Fruit fly (Drosophila melanogaster) whole organism, embryonic: ENCODE results near the gene bun.

Experiments
- Asciz ChIP-seq: fragments of 200-800 bp; sonication (Bioruptor generic); optimal IDR thresholded peaks from 2 replicates; lab custom pipeline; 2017; ENCODE audit warnings: missing biosample characterization, mild to moderate bottlenecking, missing genetic modification characterization, missing genetic modification reagents
- Atf3 ChIP-seq: fragments of 200-800 bp; sonication (Bioruptor generic); optimal IDR thresholded peaks from 3 replicates; lab custom pipeline; 2016; ENCODE audit warnings: missing biosample characterization, missing genetic modification characterization
- CG10462 ChIP-seq: fragments of 200-800 bp; sonication (Bioruptor generic); optimal IDR thresholded peaks from 2 replicates; lab custom pipeline; 2016; ENCODE audit warnings: missing biosample characterization, missing genetic modification characterization
- CG10959 ChIP-seq: fragments of 200-800 bp; sonication (Bioruptor generic); IDR thresholded peaks from 2 replicates; pipeline ENCODE4 v1.3.6; 2022; ENCODE audit warnings: missing biosample characterization, missing genetic modification characterization
- CG12299 ChIP-seq: fragments of 200-800 bp; sonication (Bioruptor generic); optimal IDR thresholded peaks from 2 replicates; lab custom pipeline; 2018; ENCODE audit warnings: missing biosample characterization, mild to moderate bottlenecking, missing genetic modification characterization
- CG13123 ChIP-seq: fragments of 200-800 bp; sonication (Bioruptor generic); optimal IDR thresholded peaks from 2 replicates; lab custom pipeline; 2016; ENCODE audit warnings: missing biosample characterization, missing genetic modification characterization
- CG14014 ChIP-seq: fragments of 200-800 bp; sonication (Bioruptor generic); IDR thresholded peaks from 2 replicates; pipeline ENCODE4 v1.3.6; 2022; ENCODE audit warnings: missing biosample characterization, missing genetic modification characterization
- CG14441 ChIP-seq: fragments of 200-800 bp; sonication (Bioruptor generic); IDR thresholded peaks from 2 replicates; pipeline ENCODE4 v1.3.6; 2022; ENCODE audit warnings: missing biosample characterization, missing genetic modification characterization
- CG1603 ChIP-seq: fragments of 200-800 bp; sonication (Bioruptor generic); optimal IDR thresholded peaks from 2 replicates; lab custom pipeline; 2019; ENCODE audit warnings: missing biosample characterization, mild to moderate bottlenecking, missing genetic modification characterization, moderate library complexity
- CG17612 ChIP-seq: fragments of 200-800 bp; sonication (Bioruptor generic); IDR thresholded peaks from 2 replicates; pipeline ENCODE4 v1.3.6; 2022; ENCODE audit warnings: missing biosample characterization, missing genetic modification characterization
- CG18476 ChIP-seq: fragments of 200-800 bp; sonication (Bioruptor generic); optimal IDR thresholded peaks from 2 replicates; lab custom pipeline; 2016; ENCODE audit warnings: missing biosample characterization, mild to moderate bottlenecking, missing genetic modification characterization
- CG2120 ChIP-seq: fragments of 200-800 bp; sonication (Bioruptor generic); optimal IDR thresholded peaks from 3 replicates; lab custom pipeline; 2016; ENCODE audit warnings: missing biosample characterization, missing genetic modification characterization
- CG2202 ChIP-seq: fragments of 200-800 bp; sonication (Bioruptor generic); optimal IDR thresholded peaks from 2 replicates; lab custom pipeline; 2018; ENCODE audit warnings: missing biosample characterization, mild to moderate bottlenecking, missing genetic modification characterization
- CG31224 ChIP-seq: fragments of 200-800 bp; sonication (Bioruptor generic); IDR thresholded peaks from 2 replicates; pipeline ENCODE4 v1.3.6; 2022; ENCODE audit warnings: missing biosample characterization, missing genetic modification characterization
- CG32767 ChIP-seq: fragments of 200-800 bp; sonication (Bioruptor generic); IDR thresholded peaks from 2 replicates; pipeline ENCODE4 v1.3.6; 2022; ENCODE audit warnings: missing biosample characterization, missing genetic modification characterization
- CG42726 ChIP-seq: fragments of 200-800 bp; sonication (Bioruptor generic); IDR thresholded peaks from 2 replicates; pipeline ENCODE4 v1.3.6; 2022; ENCODE audit warnings: missing biosample characterization, missing genetic modification characterization; ENCODE audit not compliant: partially characterized antibody
- CG4707 ChIP-seq: fragments of 200-800 bp; sonication (Bioruptor generic); optimal IDR thresholded peaks from 2 replicates; lab custom pipeline; 2018; ENCODE audit warnings: missing biosample characterization, mild to moderate bottlenecking, missing genetic modification characterization, moderate library complexity
- CG4854 ChIP-seq: fragments of 200-800 bp; sonication (Bioruptor generic); optimal IDR thresholded peaks from 2 replicates; lab custom pipeline; 2016; ENCODE audit warnings: missing biosample characterization, missing genetic modification characterization, inconsistent platforms
- CG7839 ChIP-seq: fragments of 200-800 bp; sonication (Bioruptor generic); optimal IDR thresholded peaks from 3 replicates; lab custom pipeline; 2018; ENCODE audit warnings: missing biosample characterization, mild to moderate bottlenecking, missing genetic modification characterization, moderate library complexity
- CG8281 ChIP-seq: fragments of 200-800 bp; sonication (Bioruptor generic); optimal IDR thresholded peaks from 2 replicates; lab custom pipeline; 2018; ENCODE audit warnings: missing biosample characterization, mild to moderate bottlenecking, missing genetic modification characterization, moderate library complexity
- CG8290 ChIP-seq, 3 experiments: fragments of 200-800 bp; sonication (Bioruptor generic); optimal IDR thresholded peaks; 2 replicates each; lab custom pipeline; 2016 to 2019; ENCODE audit warnings: missing biosample characterization in 3 of 3, missing genetic modification characterization in 3 of 3, mild to moderate bottlenecking in 2 of 3, moderate library complexity in 1 of 3
- CG9727 ChIP-seq: fragments of 200-800 bp; sonication (Bioruptor generic); optimal IDR thresholded peaks from 3 replicates; lab custom pipeline; 2017; ENCODE audit warnings: missing biosample characterization, mild to moderate bottlenecking, missing genetic modification characterization
- CG9876 ChIP-seq: fragments of 200-800 bp; sonication (Bioruptor generic); optimal IDR thresholded peaks from 2 replicates; lab custom pipeline; 2016; ENCODE audit warnings: missing biosample characterization, missing genetic modification characterization
- Dip2 ChIP-seq: fragments of 200-800 bp; sonication (Bioruptor generic); IDR thresholded peaks from 2 replicates; pipeline ENCODE4 v1.3.6; 2022; ENCODE audit warnings: missing biosample characterization, missing genetic modification characterization
- Drgx ChIP-seq: fragments of 200-800 bp; sonication (Bioruptor generic); IDR thresholded peaks from 2 replicates; pipeline ENCODE4 v1.3.6; 2022; ENCODE audit warnings: missing biosample characterization, missing genetic modification characterization
- H2.0 ChIP-seq: fragments of 200-800 bp; sonication (Bioruptor generic); IDR thresholded peaks from 2 replicates; pipeline ENCODE4 v1.3.6; 2022; ENCODE audit warnings: missing biosample characterization, missing genetic modification characterization
- Hand ChIP-seq: fragments of 200-800 bp; sonication (Bioruptor generic); optimal IDR thresholded peaks from 2 replicates; lab custom pipeline; 2017; ENCODE audit warnings: mild to moderate bottlenecking, missing biosample characterization, missing genetic modification reagents, missing genetic modification characterization
- Hey ChIP-seq: fragments of 200-800 bp; sonication (Bioruptor generic); optimal IDR thresholded peaks from 3 replicates; lab custom pipeline; 2018; ENCODE audit warnings: missing biosample characterization, mild to moderate bottlenecking, missing genetic modification characterization
- Hsf ChIP-seq: fragments of 200-800 bp; sonication (Bioruptor generic); optimal IDR thresholded peaks from 3 replicates; lab custom pipeline; 2016; ENCODE audit warnings: missing biosample characterization, missing genetic modification characterization
- MBD-R2 ChIP-seq: fragments of 200-800 bp; sonication (Bioruptor generic); IDR thresholded peaks from 2 replicates; pipeline ENCODE4 v1.3.6; 2022; ENCODE audit warnings: missing biosample characterization, missing genetic modification characterization
- MESR4 ChIP-seq: fragments of 200-800 bp; sonication (Bioruptor generic); optimal IDR thresholded peaks from 2 replicates; lab custom pipeline; 2018; ENCODE audit warnings: missing biosample characterization, mild to moderate bottlenecking, missing genetic modification characterization, moderate library complexity
- Ravus ChIP-seq: fragments of 200-800 bp; sonication (Bioruptor generic); IDR thresholded peaks from 2 replicates; pipeline ENCODE4 v1.3.6; 2022; ENCODE audit warnings: missing biosample characterization, missing genetic modification characterization
- Spps ChIP-seq: fragments of 200-800 bp; sonication (Bioruptor generic); optimal IDR thresholded peaks from 2 replicates; lab custom pipeline; 2018; ENCODE audit warnings: missing biosample characterization, mild to moderate bottlenecking, missing genetic modification characterization
- ase ChIP-seq: fragments of 200-800 bp; sonication (Bioruptor generic); IDR thresholded peaks from 3 replicates; pipeline ENCODE4 v1.3.6; 2022; ENCODE audit warnings: missing biosample characterization, missing genetic modification characterization
- bcd ChIP-seq: fragments of 200-800 bp; sonication (Bioruptor generic); optimal IDR thresholded peaks from 2 replicates; lab custom pipeline; 2017; ENCODE audit warnings: missing biosample characterization, mild to moderate bottlenecking, missing genetic modification characterization
- ems ChIP-seq: fragments of 200-800 bp; sonication (Bioruptor generic); optimal IDR thresholded peaks from 3 replicates; lab custom pipeline; 2016; ENCODE audit warnings: missing biosample characterization, missing genetic modification characterization
- eve ChIP-seq, 2 experiments: fragments of >200 bp; optimal IDR thresholded peaks; 2 replicates each; lab custom pipeline; 2017; ENCODE audit warnings: missing biosample characterization in 2 of 2, missing genetic modification characterization in 2 of 2
- gcm ChIP-seq: fragments of 200-800 bp; sonication (Bioruptor generic); optimal IDR thresholded peaks from 2 replicates; lab custom pipeline; 2019; ENCODE audit warnings: missing biosample characterization, mild to moderate bottlenecking, missing genetic modification characterization, moderate library complexity
- grau ChIP-seq: fragments of 200-800 bp; optimal IDR thresholded peaks from 3 replicates; lab custom pipeline; 2019; ENCODE audit warnings: missing biosample characterization, mild to moderate bottlenecking, missing genetic modification characterization, moderate library complexity
- ken ChIP-seq: fragments of 200-800 bp; sonication (Bioruptor generic); IDR thresholded peaks from 3 replicates; pipeline ENCODE4 v1.3.6; 2022; ENCODE audit warnings: missing biosample characterization, missing genetic modification characterization
- mam ChIP-seq: fragments of 200-800 bp; sonication (Bioruptor generic); optimal IDR thresholded peaks from 3 replicates; lab custom pipeline; 2016; ENCODE audit warnings: missing biosample characterization, missing genetic modification characterization
- otp ChIP-seq: fragments of 200-800 bp; sonication (Bioruptor generic); IDR thresholded peaks from 3 replicates; pipeline ENCODE4, ENCODE4 v1.3.6; 2022; ENCODE audit warnings: missing biosample characterization, missing genetic modification characterization
- pnt ChIP-seq: fragments of 200-800 bp; sonication (Bioruptor generic); optimal IDR thresholded peaks from 3 replicates; lab custom pipeline; 2016; ENCODE audit warnings: missing biosample characterization, missing genetic modification characterization
- ro ChIP-seq: fragments of 200-800 bp; sonication (Bioruptor generic); IDR thresholded peaks from 2 replicates; pipeline ENCODE4 v1.3.6; 2022; ENCODE audit warnings: missing biosample characterization, missing genetic modification characterization
- sd ChIP-seq: fragments of 200-800 bp; sonication (Bioruptor generic); optimal IDR thresholded peaks from 3 replicates; lab custom pipeline; 2018; ENCODE audit warnings: missing biosample characterization, mild to moderate bottlenecking, missing genetic modification characterization, moderate library complexity
- sna ChIP-seq: fragments of 200-800 bp; sonication (Bioruptor generic); IDR thresholded peaks from 2 replicates; pipeline ENCODE4 v1.3.6; 2022; ENCODE audit warnings: missing biosample characterization, missing genetic modification characterization; ENCODE audit not compliant: partially characterized antibody
- sr ChIP-seq: fragments of 200-800 bp; sonication (Bioruptor generic); IDR thresholded peaks from 3 replicates; pipeline ENCODE4 v1.3.6; 2022; ENCODE audit warnings: missing biosample characterization, missing genetic modification characterization
- tap ChIP-seq: fragments of 200-800 bp; optimal IDR thresholded peaks from 3 replicates; lab custom pipeline; 2019; ENCODE audit warnings: missing biosample characterization, mild to moderate bottlenecking, missing genetic modification characterization, moderate library complexity
- tgo ChIP-seq: fragments of 200-800 bp; sonication (Bioruptor generic); IDR thresholded peaks from 3 replicates; pipeline ENCODE4 v1.3.6; 2022; ENCODE audit warnings: missing biosample characterization, missing genetic modification characterization
- tio ChIP-seq: fragments of 200-800 bp; sonication (Bioruptor generic); optimal IDR thresholded peaks from 2 replicates; lab custom pipeline; 2017; ENCODE audit warnings: missing biosample characterization, missing genetic modification characterization, inconsistent platforms

The bun gene

DNA sequence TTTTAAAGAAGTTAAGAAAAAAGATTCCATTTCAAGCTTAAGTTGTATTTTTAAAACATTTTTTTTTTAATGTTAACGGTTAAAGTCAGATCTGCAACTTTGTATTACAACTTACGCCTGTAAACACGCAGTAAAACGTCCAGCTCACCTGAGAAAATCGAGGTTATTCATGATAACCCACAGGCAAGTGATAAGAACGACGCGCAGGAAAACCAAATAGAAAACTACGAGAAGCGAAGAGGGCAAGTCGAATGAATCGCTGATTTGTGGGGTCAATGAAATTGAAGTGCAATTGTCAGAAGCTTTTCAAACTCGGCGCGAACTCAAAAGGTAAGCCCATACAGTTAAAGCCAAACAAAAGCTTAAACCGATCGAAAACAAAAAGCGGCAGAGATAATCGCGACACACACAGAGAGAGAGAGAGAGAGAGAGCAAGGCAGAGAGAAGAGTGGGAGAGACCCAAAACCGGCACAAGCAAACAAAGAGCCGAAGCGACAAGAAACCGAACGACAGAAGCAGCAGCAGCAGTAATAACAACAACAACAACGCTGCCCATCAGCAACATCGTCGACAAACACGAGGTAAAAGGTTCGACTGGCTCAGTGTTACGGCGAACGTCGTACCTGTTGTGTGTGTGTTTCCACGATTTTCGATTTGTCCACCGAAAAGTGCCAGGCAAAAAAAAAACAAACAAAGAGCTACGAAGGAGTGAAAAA is 38.9 kb downstream of the bun start, which contains the start of gene CG43051 (continued):
- 0 out of 3 replicates have a peak, but pooled peaks have one; percentile 32 for TF ChIP-seq otp
- TF ChIP-seq sr = no peak
- no peak for TF ChIP-seq Atf3
- TF ChIP-seq ken (GFP tag; lab: Robert Waterston, UW) = no peak
- no peak for TF ChIP-seq CG4854 (GFP tag; lab: Kevin White, UChicago)
- no peak for TF ChIP-seq CG18476 (GFP tag; lab: Kevin White, UChicago)
- TF ChIP-seq eve (GFP tag; optimal IDR thresholded peaks at IDR 0.05; lab: Kevin White, UChicago) = no peak
- peak; percentile 14; the same call in 1 of the 2 replicates for TF ChIP-seq CG14014
- no peak for TF ChIP-seq CG2120 (GFP tag; lab: Kevin White, UChicago)
- no peak for TF ChIP-seq CG13123 (GFP tag; lab: Kevin White, UChicago)
- TF ChIP-seq CG32767 (GFP tag; lab: Robert Waterston, UW) = peak; percentile 50; the same call in 1 of the 2 replicates
- no peak for TF ChIP-seq CG42726 (GFP tag; lab: Robert Waterston, UW)
- no peak for TF ChIP-seq Hand (GFP tag; lab: Kevin White, UChicago)
- peak; percentile 42 for TF ChIP-seq Asciz (GFP tag; lab: Kevin White, UChicago)
- no peak for TF ChIP-seq Spps (tag; lab: Kevin White, UChicago)
- no peak for TF ChIP-seq tap (tag; lab: Kevin White, UChicago)
- TF ChIP-seq CG8290 (GFP tag; optimal IDR thresholded peaks at IDR 0.05; lab: Kevin White, UChicago) = no peak
- peak in 1 of 2 experiments; percentile 3 for TF ChIP-seq CG8290 (tag; optimal IDR thresholded peaks at IDR 0.05; lab: Kevin White, UChicago)
- no peak for TF ChIP-seq Hsf
- TF ChIP-seq bcd = no peak
- TF ChIP-seq gcm (GFP tag; lab: Kevin White, UChicago) = peak; percentile 3
- TF ChIP-seq ro = no peak
- TF ChIP-seq pnt = no peak
- no peak for TF ChIP-seq CG17612 (GFP tag; lab: Robert Waterston, UW)
- TF ChIP-seq CG12299 (tag; lab: Kevin White, UChicago) = no peak
- TF ChIP-seq MBD-R2 = no peak
- no peak for TF ChIP-seq CG9727 (GFP tag; lab: Kevin White, UChicago)
- no peak for TF ChIP-seq CG14441
- no peak for TF ChIP-seq Ravus
- TF ChIP-seq mam (GFP tag; lab: Kevin White, UChicago) = no peak
- no peak for TF ChIP-seq Dip2 (GFP tag; lab: Robert Waterston, UW)
- TF ChIP-seq CG8281 (tag; lab: Kevin White, UChicago) = no peak
- no peak for TF ChIP-seq CG31224
- TF ChIP-seq H2.0 (GFP tag; lab: Robert Waterston, UW) = no peak
- peak; percentile 64; the same call in 1 of the 2 replicates for TF ChIP-seq Drgx (GFP tag; lab: Robert Waterston, UW)
- no peak for TF ChIP-seq tgo (GFP tag; lab: Robert Waterston, UW)
- no peak for TF ChIP-seq CG4707 (GFP tag; lab: Kevin White, UChicago)
- no peak for TF ChIP-seq ems (GFP tag; lab: Kevin White, UChicago)
- TF ChIP-seq CG1603 (tag; lab: Kevin White, UChicago) = no peak
- TF ChIP-seq CG9876 = no peak
- no peak for TF ChIP-seq CG7839 (tag; lab: Kevin White, UChicago)
- no peak for TF ChIP-seq grau (tag; lab: Kevin White, UChicago)
- TF ChIP-seq tio = no peak
- TF ChIP-seq sna (GFP tag; lab: Robert Waterston, UW) = peak; percentile 42
- no peak; the same call in 1 of the 2 replicates for TF ChIP-seq CG10959
- no peak for TF ChIP-seq CG10462 (GFP tag; lab: Kevin White, UChicago)
- TF ChIP-seq sd (tag; lab: Kevin White, UChicago) = no peak
- no peak for TF ChIP-seq Hey (tag; lab: Kevin White, UChicago)
- TF ChIP-seq MESR4 (GFP tag; lab: Kevin White, UChicago) = no peak
- TF ChIP-seq CG2202 (tag; lab: Kevin White, UChicago) = no peak
- TF ChIP-seq ase (GFP tag; lab: Robert Waterston, UW) = no peak
